Worm (Caenorhabditis elegans): Measurements from ENCODE around the gene itm-2.

The itm-2 gene

ce11 chrX:5450773-5451447 lies 5.9 kb downstream of the itm-2 start, which contains the start of gene C25F6.6:
TSS of gene C25F6.6 (minus strand) at chrX:5450823.
- TF ChIP-seq ceh-30 (tag; optimal IDR thresholded peaks at IDR 0.05) (no peak), pqm-1 (tag; optimal IDR thresholded peaks at IDR 0.05) (no peak), ets-4 (tag; optimal IDR thresholded peaks at IDR 0.05) (no peak), ceh-45 (GFP tag; IDR thresholded peaks at IDR 0.05) (no peak), hlh-13 (GFP tag; optimal IDR thresholded peaks at IDR 0.05) (no peak), ztf-16 (tag; optimal IDR thresholded peaks at IDR 0.05) (no peak), pha-2 (tag; optimal IDR thresholded peaks at IDR 0.05) (no peak), sox-2 (GFP tag; IDR thresholded peaks at IDR 0.05) (no peak)

ce11 chrX:5451706-5452105 lies 6.7 kb downstream of the itm-2 start:
- TF ChIP-seq pha-4 (tag; optimal IDR thresholded peaks at IDR 0.05) (no peak), ceh-9 (tag; optimal IDR thresholded peaks at IDR 0.05) (no peak), K02D7.2 (tag; optimal IDR thresholded peaks at IDR 0.05) (no peak), ceh-2 (tag; optimal IDR thresholded peaks at IDR 0.05) (no peak), zip-5 (tag; optimal IDR thresholded peaks at IDR 0.05) (no peak), ama-1 (optimal IDR thresholded peaks at IDR 0.05) (no peak), hlh-8 (tag; optimal IDR thresholded peaks at IDR 0.05) (no peak), pax-1 (tag; optimal IDR thresholded peaks at IDR 0.05) (no peak)

DNA sequence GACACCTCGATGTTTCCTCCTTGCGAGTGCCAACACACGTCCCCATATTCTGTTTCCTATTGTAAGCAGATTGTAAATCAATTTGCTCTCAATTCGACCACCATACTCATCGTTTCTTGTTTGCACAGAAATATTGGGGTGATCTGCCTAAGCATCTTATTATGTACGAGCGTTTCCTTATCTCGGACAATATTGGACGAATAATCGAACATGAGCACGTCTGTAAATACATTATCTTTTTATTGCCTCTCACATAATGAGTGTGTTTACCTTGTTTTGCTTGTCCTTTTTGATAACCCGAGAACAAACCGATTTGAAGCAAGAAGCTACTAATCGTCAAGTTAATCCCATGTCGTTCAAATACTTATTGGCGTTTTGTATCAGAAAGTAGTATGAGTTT lies 10.1 kb downstream of the itm-2 start:
- TF ChIP-seq elt-2 (tag; optimal IDR thresholded peaks at IDR 0.05) (peak; percentile 61), ceh-24 (tag; optimal IDR thresholded peaks at IDR 0.05) (no peak), hlh-13 (GFP tag; optimal IDR thresholded peaks at IDR 0.05) (no peak)

DNA sequence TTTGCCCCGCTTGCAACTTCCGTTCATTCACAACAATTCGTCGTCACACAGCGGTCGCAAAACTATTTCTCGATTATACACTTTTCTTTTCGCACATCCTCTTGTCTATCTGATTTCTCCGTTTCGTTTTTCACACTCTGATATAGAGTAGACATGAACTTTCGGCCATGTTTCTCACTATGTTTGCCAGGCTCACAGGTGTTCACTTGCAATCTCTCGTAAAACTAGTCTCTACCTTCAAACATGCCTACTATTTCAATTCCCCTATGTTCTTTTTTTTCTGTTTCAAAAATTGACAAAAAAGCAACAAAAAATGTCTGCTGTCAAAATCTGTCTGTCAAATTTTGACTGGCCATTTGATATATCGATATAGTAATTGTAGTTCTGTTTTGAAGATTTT lies 12.2 kb downstream of the itm-2 start:
- TF ChIP-seq unc-42 (tag; optimal IDR thresholded peaks at IDR 0.05) (no peak), nfya-1 (tag; optimal IDR thresholded peaks at IDR 0.05) (no peak), ceh-30 (tag; optimal IDR thresholded peaks at IDR 0.05) (no peak), hlh-13 (GFP tag; optimal IDR thresholded peaks at IDR 0.05) (no peak), ceh-19 (GFP tag; optimal IDR thresholded peaks at IDR 0.05) (no peak), fax-1 (tag; optimal IDR thresholded peaks at IDR 0.05) (no peak), ama-1 (optimal IDR thresholded peaks at IDR 0.05) (no peak), sdc-2 (tag; optimal IDR thresholded peaks at IDR 0.05) (no peak), ceh-2 (tag; optimal IDR thresholded peaks at IDR 0.05) (no peak)

DNA sequence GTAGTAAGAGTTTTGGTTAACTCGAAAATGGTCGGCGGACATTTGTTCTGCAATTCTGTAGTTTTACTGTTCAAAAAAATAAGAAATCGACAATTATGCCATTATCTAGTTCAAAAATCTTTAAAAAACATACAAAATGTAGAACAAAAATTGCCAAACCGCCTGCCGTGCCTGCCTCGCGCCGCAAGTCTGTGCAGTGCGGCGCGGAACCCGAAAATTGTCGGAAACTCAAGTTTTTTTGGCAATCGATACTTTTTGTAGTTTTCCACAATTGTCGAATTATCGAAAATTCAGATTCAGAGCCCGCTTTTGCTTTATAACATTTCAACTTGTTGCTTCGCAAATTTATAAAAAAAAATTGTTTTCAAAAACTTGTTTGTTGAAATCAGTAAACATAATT lies 13.1 kb downstream of the itm-2 start:
- TF ChIP-seq Y22D7AL.16 (tag; optimal IDR thresholded peaks at IDR 0.05) (no peak), hlh-6 (tag; optimal IDR thresholded peaks at IDR 0.05) (no peak), ceh-30 (tag; optimal IDR thresholded peaks at IDR 0.05) (no peak), C38D4.7 (GFP tag; optimal IDR thresholded peaks at IDR 0.05) (no peak), fax-1 (tag; optimal IDR thresholded peaks at IDR 0.05) (no peak), hlh-13 (GFP tag; optimal IDR thresholded peaks at IDR 0.05) (no peak), unc-86 (tag; optimal IDR thresholded peaks at IDR 0.05) (no peak), ztf-16 (tag; optimal IDR thresholded peaks at IDR 0.05) (no peak), gmeb-2 (tag; optimal IDR thresholded peaks at IDR 0.05) (no peak), K02D7.2 (tag; optimal IDR thresholded peaks at IDR 0.05) (no peak), npax-4 (tag; optimal IDR thresholded peaks at IDR 0.05) (no peak), ceh-2 (tag; optimal IDR thresholded peaks at IDR 0.05) (no peak), C08G9.2 (tag; optimal IDR thresholded peaks at IDR 0.05) (no peak), nhr-232 (tag; optimal IDR thresholded peaks at IDR 0.05) (no peak), ahr-1 (tag; optimal IDR thresholded peaks at IDR 0.05) (no peak), ceh-14 (tag; optimal IDR thresholded peaks at IDR 0.05) (no peak), ceh-9 (tag; optimal IDR thresholded peaks at IDR 0.05) (no peak), elt-4 (tag; optimal IDR thresholded peaks at IDR 0.05) (no peak)
